Fruit fly (Drosophila melanogaster): ENCODE measurements around the gene ash2.

The ash2 gene

dm6 chr3R:24629877-24630808 is 19.8 kb upstream of the ash2 start, which contains the start of gene Wsck:
Gene Wsck, minus strand, starts transcription at chr3R:24630075.
- TF ChIP-seq h (optimal IDR thresholded peaks at IDR 0.05) (no peak), ttk (optimal IDR thresholded peaks at IDR 0.05) (no peak), Sin3A (optimal IDR thresholded peaks at IDR 0.05) (no peak), insv (optimal IDR thresholded peaks at IDR 0.05) (no peak), Myc (optimal IDR thresholded peaks at IDR 0.05) (no peak), psq (optimal IDR thresholded peaks at IDR 0.05) (no peak)

DNA sequence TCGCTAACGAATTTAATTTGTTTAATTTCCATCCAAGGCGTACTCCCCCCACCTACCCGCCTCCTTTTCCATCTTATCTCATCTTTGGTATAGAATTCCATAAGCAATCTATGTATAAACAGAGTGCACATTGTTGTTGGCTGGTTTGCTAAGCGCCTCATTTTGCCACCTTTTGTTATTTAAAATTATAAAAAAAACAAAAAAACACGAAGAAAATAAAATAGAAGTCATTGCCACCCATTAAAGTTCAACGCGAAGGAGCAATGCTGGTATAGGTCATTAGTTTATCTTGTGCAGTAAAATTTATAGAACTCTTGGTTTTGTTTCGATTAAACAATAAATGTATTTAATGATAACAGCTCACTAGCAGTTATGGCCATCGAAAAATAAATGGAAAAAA is 15.6 kb upstream of the ash2 start:
- TF ChIP-seq Myc (optimal IDR thresholded peaks at IDR 0.05), result no peak
- no peak for TF ChIP-seq insv (optimal IDR thresholded peaks at IDR 0.05)
- TF ChIP-seq Sin3A (optimal IDR thresholded peaks at IDR 0.05), result no peak
- no peak for TF ChIP-seq ttk (optimal IDR thresholded peaks at IDR 0.05)
- TF ChIP-seq h (optimal IDR thresholded peaks at IDR 0.05), result no peak
- TF ChIP-seq psq (optimal IDR thresholded peaks at IDR 0.05), result no peak

DNA sequence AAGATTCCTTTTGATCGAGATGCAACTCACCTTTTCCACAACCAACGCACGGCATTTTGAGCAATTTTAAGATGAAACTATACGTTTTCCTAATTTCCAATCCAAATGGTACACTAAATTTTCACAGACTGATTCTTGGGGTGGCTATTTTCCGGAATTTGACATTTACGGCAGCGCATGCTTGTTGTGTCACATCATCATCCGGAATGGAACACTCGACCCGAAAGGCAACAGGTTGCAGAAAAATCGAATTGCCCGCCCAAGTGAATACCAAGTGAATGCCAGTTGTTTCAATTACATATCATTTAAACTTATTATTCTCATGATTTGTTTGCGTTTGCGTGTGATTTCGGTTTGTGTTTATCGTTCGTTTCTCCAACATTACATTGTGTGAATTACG is 15.0 kb upstream of the ash2 start, which contains the start of gene MtnF:
Gene MtnF (minus strand): TSS at position 209 of the 400 bp plus-strand sequence.
- TF ChIP-seq psq (optimal IDR thresholded peaks at IDR 0.05) (no peak), h (optimal IDR thresholded peaks at IDR 0.05) (no peak), Myc (optimal IDR thresholded peaks at IDR 0.05) (no peak), insv (optimal IDR thresholded peaks at IDR 0.05) (no peak), Sin3A (optimal IDR thresholded peaks at IDR 0.05) (no peak)

- TF ChIP-seq psq (optimal IDR thresholded peaks at IDR 0.05) (peak; percentile 45), Sin3A (optimal IDR thresholded peaks at IDR 0.05) (no peak), ttk (optimal IDR thresholded peaks at IDR 0.05) (no peak), h (optimal IDR thresholded peaks at IDR 0.05) (no peak)
Measured at dm6 chr3R:24651044-24651459, 1.1 kb downstream of the ash2 start.

dm6 chr3R:24654770-24655322 is 4.9 kb downstream of the ash2 start, which contains the start of the genes CG31125 and CG6695:
Gene CG31125, minus strand, starts transcription at chr3R:24654820.
Gene CG6695, plus strand, starts transcription at chr3R:24655160.
- TF ChIP-seq ttk (optimal IDR thresholded peaks at IDR 0.05) (no peak), insv (optimal IDR thresholded peaks at IDR 0.05) (no peak), Myc (optimal IDR thresholded peaks at IDR 0.05) (no peak), h (optimal IDR thresholded peaks at IDR 0.05) (no peak), Sin3A (optimal IDR thresholded peaks at IDR 0.05) (no peak), psq (optimal IDR thresholded peaks at IDR 0.05) (no peak)

dm6 chr3R:24659173-24659846 is 9.4 kb downstream of the ash2 start, which contains the start of gene CG31126:
Gene CG31126, plus strand, starts transcription at chr3R:24659621.
- TF ChIP-seq ttk (optimal IDR thresholded peaks at IDR 0.05) (no peak), psq (optimal IDR thresholded peaks at IDR 0.05) (no peak), Myc (optimal IDR thresholded peaks at IDR 0.05) (no peak), insv (optimal IDR thresholded peaks at IDR 0.05) (no peak), h (optimal IDR thresholded peaks at IDR 0.05) (no peak), Sin3A (optimal IDR thresholded peaks at IDR 0.05) (no peak)

- no peak for TF ChIP-seq ttk (optimal IDR thresholded peaks at IDR 0.05)
- no peak for TF ChIP-seq insv (optimal IDR thresholded peaks at IDR 0.05)
- no peak for TF ChIP-seq Sin3A (optimal IDR thresholded peaks at IDR 0.05)
- no peak for TF ChIP-seq Myc (optimal IDR thresholded peaks at IDR 0.05)
- TF ChIP-seq h (optimal IDR thresholded peaks at IDR 0.05), result no peak
Measured at dm6 chr3R:24661679-24662411, 11.9 kb downstream of the ash2 start, which contains the start of gene Ppox. Gene Ppox, minus strand, starts transcription at chr3R:24661851.

DNA sequence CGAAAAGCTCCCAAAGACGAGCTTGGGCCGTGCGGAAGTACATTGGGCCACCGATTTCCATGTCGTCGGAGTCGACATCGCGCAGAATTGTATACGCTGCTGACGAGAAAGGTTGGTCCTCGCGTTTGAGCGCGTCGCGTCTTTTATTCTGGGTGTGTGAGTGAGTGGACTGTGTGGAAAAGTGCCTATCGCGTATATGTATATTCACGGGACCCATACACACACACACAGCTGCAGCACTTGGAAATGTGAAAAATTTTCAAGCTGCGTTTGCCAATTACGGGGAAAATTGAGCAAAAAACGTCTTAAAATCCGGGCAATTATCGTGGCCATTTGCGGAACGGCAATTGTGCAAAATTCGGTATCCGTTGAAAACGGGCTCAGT is 12.5 kb downstream of the ash2 start, which contains the start of gene slo:
Gene slo (plus strand): TSS at position 80 of the 385 bp plus-strand sequence.
- no peak for TF ChIP-seq ttk (optimal IDR thresholded peaks at IDR 0.05)
- no peak for TF ChIP-seq Myc (optimal IDR thresholded peaks at IDR 0.05)
- TF ChIP-seq Sin3A (optimal IDR thresholded peaks at IDR 0.05), result no peak
- TF ChIP-seq insv (optimal IDR thresholded peaks at IDR 0.05), result no peak
- no peak for TF ChIP-seq psq (optimal IDR thresholded peaks at IDR 0.05)

DNA sequence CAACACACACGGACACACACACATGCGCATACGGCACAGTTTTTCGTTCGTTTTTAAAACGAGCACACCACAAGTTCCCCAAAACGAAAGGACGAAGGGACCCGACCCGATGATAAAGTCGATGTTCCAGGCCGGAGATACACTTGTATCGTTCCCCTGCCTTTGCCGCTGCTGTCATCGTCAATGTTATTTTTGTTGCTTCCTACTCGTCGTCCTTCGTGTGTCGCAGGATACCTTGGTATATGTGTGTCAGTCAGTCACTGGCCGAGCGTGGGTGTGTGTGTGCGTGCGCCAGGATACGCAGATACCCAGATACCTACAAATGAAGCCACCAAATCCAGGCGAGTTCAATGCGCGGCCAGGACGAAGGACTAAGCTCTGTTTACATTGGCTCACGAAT is 13.1 kb downstream of the ash2 start:
- TF ChIP-seq Myc (optimal IDR thresholded peaks at IDR 0.05), result no peak
- TF ChIP-seq h (optimal IDR thresholded peaks at IDR 0.05), result no peak
- no peak for TF ChIP-seq ttk (optimal IDR thresholded peaks at IDR 0.05)
- TF ChIP-seq Sin3A (optimal IDR thresholded peaks at IDR 0.05), result no peak
- TF ChIP-seq insv (optimal IDR thresholded peaks at IDR 0.05), result no peak
- no peak for TF ChIP-seq psq (optimal IDR thresholded peaks at IDR 0.05)

DNA sequence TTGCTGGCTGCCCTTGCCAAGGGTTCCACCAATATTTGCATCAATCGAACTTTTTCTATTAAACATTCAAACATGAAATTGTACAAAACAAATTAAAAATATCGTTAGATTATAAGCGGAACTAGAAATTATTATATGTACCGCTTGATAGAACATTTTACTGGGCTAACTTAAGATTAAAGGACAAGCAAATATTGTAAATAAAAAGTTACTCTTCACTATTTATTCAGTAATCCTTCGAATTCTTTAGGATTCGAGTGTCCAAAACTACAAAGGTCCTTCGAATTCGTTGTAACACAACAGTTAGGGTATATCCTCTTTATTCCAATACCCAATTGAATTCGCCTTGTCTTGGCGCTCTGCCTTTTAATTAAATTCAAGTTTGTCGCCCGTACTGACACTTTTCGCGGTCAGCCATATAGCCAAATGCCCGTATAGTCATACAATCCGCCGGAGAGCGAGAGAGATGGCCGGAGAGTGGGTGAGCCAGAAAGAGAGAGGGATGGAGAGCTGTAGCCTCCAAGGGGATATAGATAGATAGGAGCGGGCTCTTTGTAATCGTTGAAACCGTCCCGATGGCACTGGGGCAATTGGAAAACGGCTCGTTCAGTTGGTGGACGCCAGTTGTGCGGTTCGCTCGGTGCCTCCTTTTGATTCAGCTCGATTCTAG is 17.7 kb downstream of the ash2 start:
- no peak for TF ChIP-seq h (optimal IDR thresholded peaks at IDR 0.05)
- no peak for TF ChIP-seq insv (optimal IDR thresholded peaks at IDR 0.05)
- TF ChIP-seq ttk (optimal IDR thresholded peaks at IDR 0.05), result no peak
- TF ChIP-seq Myc (optimal IDR thresholded peaks at IDR 0.05), result no peak
- no peak for TF ChIP-seq Sin3A (optimal IDR thresholded peaks at IDR 0.05)
- TF ChIP-seq psq (optimal IDR thresholded peaks at IDR 0.05), result no peak

dm6 chr3R:24671662-24672061 is 21.7 kb downstream of the ash2 start:
- no peak for TF ChIP-seq ttk (optimal IDR thresholded peaks at IDR 0.05)
- TF ChIP-seq h (optimal IDR thresholded peaks at IDR 0.05), result no peak
- TF ChIP-seq Sin3A (optimal IDR thresholded peaks at IDR 0.05), result no peak

Data from Kc167 (cell line).